Worm (Caenorhabditis elegans) whole organism, L3 larva: ENCODE measurements around the gene aat-8.

Experiments
- ZK546.5 ChIP-seq: sonication (generic microtip); optimal IDR thresholded peaks from 2 replicates; lab custom pipeline; 2017; ENCODE audit warnings: missing biosample characterization, missing genetic modification characterization
- ceh-16 ChIP-seq: sonication (generic microtip); optimal IDR thresholded peaks from 2 replicates; lab custom pipeline; 2017; ENCODE audit warnings: missing biosample characterization, missing genetic modification characterization
- ceh-28 ChIP-seq: fragments of 150-350 bp; optimal IDR thresholded peaks from 2 replicates; lab custom pipeline; 2014; ENCODE audit warnings: missing biosample characterization, missing genetic modification reagents, missing genetic modification characterization
- ceh-82 ChIP-seq: fragments of 150-350 bp; optimal IDR thresholded peaks from 2 replicates; lab custom pipeline; 2014; ENCODE audit warnings: missing biosample characterization, missing genetic modification characterization
- daf-12 ChIP-seq: fragments of 150-350 bp; optimal IDR thresholded peaks from 2 replicates; lab custom pipeline; 2014; ENCODE audit warnings: missing biosample characterization, missing genetic modification reagents, missing genetic modification characterization
- egl-5 ChIP-seq: fragments of 150-350 bp; optimal IDR thresholded peaks from 2 replicates; lab custom pipeline; 2017; ENCODE audit warnings: missing biosample characterization, missing genetic modification reagents, missing genetic modification characterization, inconsistent platforms
- elt-1 ChIP-seq: fragments of 150-350 bp; optimal IDR thresholded peaks from 2 replicates; lab custom pipeline; 2014; ENCODE audit warnings: missing biosample characterization, missing genetic modification characterization
- elt-2 ChIP-seq: sonication (generic microtip); optimal IDR thresholded peaks from 2 replicates; lab custom pipeline; 2016; ENCODE audit warnings: missing genetic modification reagents, mild to moderate bottlenecking, missing genetic modification characterization, missing compliant biosample characterization
- elt-3 ChIP-seq, 3 experiments: fragments of 150-350 bp in 1 of 3; sonication (generic microtip) in 2 of 3; optimal IDR thresholded peaks; 2 replicates in 2 of 3; 4 replicates in 1 of 3; lab custom pipeline; 2014 to 2017; ENCODE audit warnings: missing biosample characterization in 3 of 3, missing genetic modification characterization in 3 of 3
- eor-1 ChIP-seq, 2 experiments: fragments of 150-350 bp; optimal IDR thresholded peaks; 2 replicates each; lab custom pipeline; 2014 to 2018; ENCODE audit warnings: missing biosample characterization in 2 of 2, missing genetic modification characterization in 2 of 2
- fkh-10 ChIP-seq: sonication (generic microtip); optimal IDR thresholded peaks from 2 replicates; lab custom pipeline; 2017; ENCODE audit warnings: missing biosample characterization, missing genetic modification reagents, missing genetic modification characterization
- fkh-2 ChIP-seq: fragments of 150-350 bp; optimal IDR thresholded peaks from 2 replicates; lab custom pipeline; 2014; ENCODE audit warnings: missing biosample characterization, missing genetic modification reagents, missing genetic modification characterization
- fos-1 ChIP-seq: fragments of 150-350 bp; optimal IDR thresholded peaks from 2 replicates; lab custom pipeline; 2014; ENCODE audit warnings: missing biosample characterization, missing genetic modification characterization
- hmg-11 ChIP-seq: sonication (generic microtip); optimal IDR thresholded peaks from 2 replicates; lab custom pipeline; 2016; ENCODE audit warnings: missing genetic modification characterization, missing compliant biosample characterization
- lin-39 ChIP-seq: fragments of 150-350 bp; optimal IDR thresholded peaks from 2 replicates; lab custom pipeline; 2018; ENCODE audit warnings: missing biosample characterization, missing genetic modification reagents, missing genetic modification characterization
- mdl-1 ChIP-seq: fragments of 150-350 bp; optimal IDR thresholded peaks from 2 replicates; lab custom pipeline; 2014; ENCODE audit warnings: missing biosample characterization, missing genetic modification characterization
- nfya-1 ChIP-seq: sonication (generic microtip); optimal IDR thresholded peaks from 2 replicates; lab custom pipeline; 2017; ENCODE audit warnings: missing genetic modification characterization, mild to moderate bottlenecking, missing compliant biosample characterization, antibody characterized with exemption, moderate library complexity; ENCODE audit not compliant: insufficient read depth
- nhr-11 ChIP-seq: fragments of 150-350 bp; optimal IDR thresholded peaks from 2 replicates; lab custom pipeline; 2014; ENCODE audit warnings: missing biosample characterization, missing genetic modification characterization
- nhr-12 ChIP-seq: fragments of 150-350 bp; optimal IDR thresholded peaks from 2 replicates; lab custom pipeline; 2014; ENCODE audit warnings: missing biosample characterization, missing genetic modification characterization
- nhr-23 ChIP-seq: fragments of 150-350 bp; optimal IDR thresholded peaks from 2 replicates; lab custom pipeline; 2014; ENCODE audit warnings: missing biosample characterization, missing genetic modification reagents, missing genetic modification characterization
- nhr-25 ChIP-seq: sonication (generic microtip); optimal IDR thresholded peaks from 2 replicates; lab custom pipeline; 2017; ENCODE audit warnings: missing biosample characterization, missing genetic modification characterization
- nhr-28 ChIP-seq: fragments of 150-350 bp; optimal IDR thresholded peaks from 2 replicates; lab custom pipeline; 2014; ENCODE audit warnings: missing biosample characterization, missing genetic modification characterization
- nhr-43 ChIP-seq: sonication (generic microtip); optimal IDR thresholded peaks from 2 replicates; lab custom pipeline; 2016; ENCODE audit warnings: mild to moderate bottlenecking, missing genetic modification characterization, missing compliant biosample characterization; ENCODE audit not compliant: poor library complexity, severe bottlenecking
- nhr-67 ChIP-seq: fragments of 150-350 bp; optimal IDR thresholded peaks from 2 replicates; lab custom pipeline; 2014; ENCODE audit warnings: missing biosample characterization, missing genetic modification characterization
- nhr-76 ChIP-seq: fragments of 150-350 bp; sonication (generic microtip); optimal IDR thresholded peaks from 5 replicates; lab custom pipeline; 2014; ENCODE audit warnings: missing biosample characterization, missing genetic modification characterization
- nhr-77 ChIP-seq: fragments of 150-350 bp; optimal IDR thresholded peaks from 2 replicates; lab custom pipeline; 2014; ENCODE audit warnings: missing biosample characterization, missing genetic modification characterization
- pha-4 ChIP-seq: fragments of 150-350 bp; optimal IDR thresholded peaks from 2 replicates; lab custom pipeline; 2014; ENCODE audit warnings: missing biosample characterization, missing genetic modification reagents, missing genetic modification characterization
- pqm-1 ChIP-seq: fragments of 150-350 bp; optimal IDR thresholded peaks from 2 replicates; lab custom pipeline; 2017; ENCODE audit warnings: missing biosample characterization, missing genetic modification characterization, inconsistent platforms
- sea-2 ChIP-seq: fragments of 150-350 bp; sonication (generic microtip); optimal IDR thresholded peaks from 4 replicates; lab custom pipeline; 2014; ENCODE audit warnings: missing biosample characterization, missing genetic modification reagents, missing genetic modification characterization
- skn-1 ChIP-seq: fragments of 150-350 bp; optimal IDR thresholded peaks from 2 replicates; lab custom pipeline; 2014; ENCODE audit warnings: missing biosample characterization, missing genetic modification characterization
- tbx-2 ChIP-seq: sonication (generic microtip); optimal IDR thresholded peaks from 2 replicates; lab custom pipeline; 2016; ENCODE audit warnings: mild to moderate bottlenecking, missing genetic modification characterization, missing compliant biosample characterization
- zag-1 ChIP-seq: fragments of 150-350 bp; optimal IDR thresholded peaks from 2 replicates; lab custom pipeline; 2014; ENCODE audit warnings: missing biosample characterization, missing genetic modification characterization
- ztf-11 ChIP-seq: fragments of 150-350 bp; optimal IDR thresholded peaks from 2 replicates; lab custom pipeline; 2014; ENCODE audit warnings: missing biosample characterization, missing genetic modification characterization
- ztf-4 ChIP-seq: fragments of 150-350 bp; optimal IDR thresholded peaks from 2 replicates; lab custom pipeline; 2014; ENCODE audit warnings: missing biosample characterization, missing genetic modification characterization

Gene aat-8

ce11 chrIV:3838687-3839086, 26.2 kb downstream of the aat-8 start:
- TF ChIP-seq nhr-12 (tag; lab: Kevin White, UChicago) (no peak), ZK546.5 (tag; lab: Kevin White, UChicago) (no peak), nhr-23 (tag; lab: Kevin White, UChicago) (no peak), pqm-1 (tag; lab: Kevin White, UChicago) (no peak), zag-1 (tag; lab: Kevin White, UChicago) (no peak)

ce11 chrIV:3835065-3835464, 29.8 kb downstream of the aat-8 start, which contains the start of gene cal-3:
Gene cal-3, minus strand, starts transcription at chrIV:3835165.
- TF ChIP-seq ceh-82 (tag; lab: Kevin White, UChicago) (no peak), nhr-67 (tag; lab: Kevin White, UChicago) (no peak), ztf-4 (tag; lab: Kevin White, UChicago) (no peak), elt-3 (tag; optimal IDR thresholded peaks at IDR 0.05; lab: Kevin White, UChicago) (no peak), nfya-1 (tag; lab: Kevin White, UChicago) (no peak), zag-1 (tag; lab: Kevin White, UChicago) (no peak), mdl-1 (no peak)

- no peak for TF ChIP-seq tbx-2
- TF ChIP-seq fkh-10 (GFP tag; lab: Kevin White, UChicago) = no peak
- no peak for TF ChIP-seq ZK546.5 (tag; lab: Kevin White, UChicago)
- no peak for TF ChIP-seq daf-12 (tag; lab: Kevin White, UChicago)
- no peak for TF ChIP-seq egl-5
- no peak for TF ChIP-seq pha-4 (tag; lab: Kevin White, UChicago)
- no peak for TF ChIP-seq skn-1 (tag; lab: Kevin White, UChicago)
- TF ChIP-seq nhr-76 (tag; lab: Kevin White, UChicago) = no peak
- TF ChIP-seq fos-1 (tag; lab: Kevin White, UChicago) = no peak
- TF ChIP-seq nhr-25 = no peak
- TF ChIP-seq elt-2 (tag; lab: Kevin White, UChicago) = no peak
- no peak for TF ChIP-seq lin-39
- TF ChIP-seq nhr-23 (tag; lab: Kevin White, UChicago) = no peak
- TF ChIP-seq ztf-11 = no peak
- no peak for TF ChIP-seq nhr-11 (tag; lab: Kevin White, UChicago)
- TF ChIP-seq nhr-43 (tag; lab: Kevin White, UChicago) = no peak
- TF ChIP-seq hmg-11 (tag; lab: Kevin White, UChicago) = no peak
- no peak for TF ChIP-seq sea-2 (GFP tag; lab: Kevin White, UChicago)
Measured at ce11 chrIV:3833778-3834177, 31.1 kb downstream of the aat-8 start.

- TF ChIP-seq nhr-28 (tag; lab: Kevin White, UChicago) = no peak
- TF ChIP-seq elt-1 (tag; lab: Kevin White, UChicago) = no peak
- no peak for TF ChIP-seq hmg-11 (tag; lab: Kevin White, UChicago)
- no peak for TF ChIP-seq ztf-4 (tag; lab: Kevin White, UChicago)
- no peak for TF ChIP-seq nhr-67 (tag; lab: Kevin White, UChicago)
- no peak for TF ChIP-seq ztf-11
- no peak for TF ChIP-seq egl-5
- TF ChIP-seq nhr-77 (tag; lab: Kevin White, UChicago) = no peak
- TF ChIP-seq nhr-23 (tag; lab: Kevin White, UChicago) = no peak
- no peak for TF ChIP-seq fkh-2 (tag; lab: Kevin White, UChicago)
- TF ChIP-seq ceh-28 = no peak
- no peak for TF ChIP-seq ceh-16 (tag; lab: Kevin White, UChicago)
- no peak for TF ChIP-seq nfya-1 (tag; lab: Kevin White, UChicago)
- no peak for TF ChIP-seq nhr-25
- no peak for TF ChIP-seq eor-1 (tag; optimal IDR thresholded peaks at IDR 0.05; lab: Kevin White, UChicago)
- TF ChIP-seq, all 47 proteins: peak for 0
Measured at ce11 chrIV:3832040-3832439, 32.8 kb downstream of the aat-8 start.

ce11 chrIV:3827724-3828123, 37.1 kb downstream of the aat-8 start:
- TF ChIP-seq pha-4 (tag; lab: Kevin White, UChicago) = no peak
